Worm (Caenorhabditis elegans): Measurements from ENCODE around the gene grl-17.

- TF ChIP-seq blmp-1 (tag; optimal IDR thresholded peaks at IDR 0.05): no peak
- TF ChIP-seq elt-3 (tag; optimal IDR thresholded peaks at IDR 0.05): no peak
- TF ChIP-seq lsy-2 (tag; optimal IDR thresholded peaks at IDR 0.05): no peak
- no peak for TF ChIP-seq unc-39 (tag; optimal IDR thresholded peaks at IDR 0.05)
- no peak for TF ChIP-seq ztf-11 (tag; optimal IDR thresholded peaks at IDR 0.05)
- TF ChIP-seq sptf-1 (tag; optimal IDR thresholded peaks at IDR 0.05): no peak
- TF ChIP-seq nhr-237 (tag; optimal IDR thresholded peaks at IDR 0.05): no peak
- TF ChIP-seq hlh-1 (tag; optimal IDR thresholded peaks at IDR 0.05): no peak
- no peak for TF ChIP-seq nhr-28 (tag; optimal IDR thresholded peaks at IDR 0.05)
- no peak for TF ChIP-seq lin-13 (tag; optimal IDR thresholded peaks at IDR 0.05)
- TF ChIP-seq mep-1 (tag; optimal IDR thresholded peaks at IDR 0.05): no peak
- no peak for TF ChIP-seq cnd-1 (tag; optimal IDR thresholded peaks at IDR 0.05)
- no peak for TF ChIP-seq unc-62 (GFP tag; optimal IDR thresholded peaks at IDR 0.05)
- TF ChIP-seq snpc-4 (tag; optimal IDR thresholded peaks at IDR 0.05): no peak
These were observed 34.6 kb downstream of the grl-17 start for ce11 chrV:13529165-13529564.
